Worm (Caenorhabditis elegans) whole organism, late embryonic: Measurements from ENCODE around the gene abcf-1.

Experiments
- ceh-14 ChIP-seq: sonication (generic microtip); optimal IDR thresholded peaks from 2 replicates; lab custom pipeline; 2016; ENCODE audit warnings: missing genotype, missing genetic modification characterization, missing compliant biosample characterization
- ceh-24 ChIP-seq: sonication (generic microtip); optimal IDR thresholded peaks from 2 replicates; lab custom pipeline; 2016; ENCODE audit warnings: mild to moderate bottlenecking, missing genetic modification characterization, missing compliant biosample characterization
- ceh-6 ChIP-seq: fragments of 200-800 bp; sonication (Bioruptor generic); optimal IDR thresholded peaks from 2 replicates; lab custom pipeline; 2018; ENCODE audit warnings: mild to moderate bottlenecking, missing genetic modification characterization, missing compliant biosample characterization
- elt-2 ChIP-seq: sonication (generic microtip); optimal IDR thresholded peaks from 2 replicates; lab custom pipeline; 2016; ENCODE audit warnings: missing genetic modification reagents, missing genetic modification characterization, missing compliant biosample characterization
- hlh-6 ChIP-seq: sonication (generic microtip); optimal IDR thresholded peaks from 2 replicates; lab custom pipeline; 2016; ENCODE audit warnings: missing genotype, missing genetic modification characterization, missing compliant biosample characterization
- lim-6 ChIP-seq: sonication (generic microtip); optimal IDR thresholded peaks from 2 replicates; lab custom pipeline; 2016; ENCODE audit warnings: missing genetic modification characterization, missing compliant biosample characterization
- nfya-1 ChIP-seq: sonication (generic microtip); optimal IDR thresholded peaks from 2 replicates; lab custom pipeline; 2017; ENCODE audit warnings: missing genetic modification characterization, mild to moderate bottlenecking, missing compliant biosample characterization, antibody characterized with exemption, moderate library complexity
- pax-1 ChIP-seq: fragments of 150-350 bp; optimal IDR thresholded peaks from 2 replicates; lab custom pipeline; 2014; ENCODE audit warnings: missing biosample characterization, missing genetic modification characterization
- pha-4 ChIP-seq: fragments of 150-350 bp; optimal IDR thresholded peaks from 2 replicates; lab custom pipeline; 2018; ENCODE audit warnings: missing biosample characterization, missing genetic modification reagents, missing genetic modification characterization
- pqm-1 ChIP-seq: sonication (generic microtip); optimal IDR thresholded peaks from 2 replicates; lab custom pipeline; 2016; ENCODE audit warnings: missing genetic modification characterization, missing compliant biosample characterization
- sox-2 ChIP-seq: fragments of 200-800 bp; sonication (Bioruptor generic); IDR thresholded peaks from 2 replicates; pipeline ENCODE4 v1.3.6; 2022; ENCODE audit warnings: missing genetic modification reagents, missing genetic modification characterization, missing compliant biosample characterization
- sox-4 ChIP-seq: sonication (generic microtip); optimal IDR thresholded peaks from 2 replicates; lab custom pipeline; 2017; ENCODE audit warnings: mild to moderate bottlenecking, missing genetic modification characterization, inconsistent platforms, missing compliant biosample characterization
- tbx-2 ChIP-seq: sonication (generic microtip); optimal IDR thresholded peaks from 2 replicates; lab custom pipeline; 2016; ENCODE audit warnings: missing genetic modification characterization, missing compliant biosample characterization
- tbx-7 ChIP-seq: sonication (generic microtip); optimal IDR thresholded peaks from 2 replicates; lab custom pipeline; 2016; ENCODE audit warnings: missing genotype, missing genetic modification characterization, missing compliant biosample characterization

- TF ChIP-seq lim-6 (tag; lab: Kevin White, UChicago) (no peak), nfya-1 (no peak), ceh-14 (tag; lab: Kevin White, UChicago) (no peak), tbx-2 (tag; lab: Kevin White, UChicago) (no peak), tbx-7 (no peak), sox-4 (tag; lab: Kevin White, UChicago) (no peak), pax-1 (tag; lab: Kevin White, UChicago) (no peak), ceh-6 (GFP tag; lab: Kevin White, UChicago) (no peak), pqm-1 (tag; lab: Kevin White, UChicago) (no peak), elt-2 (tag; lab: Kevin White, UChicago) (peak; percentile 62), ceh-24 (no peak), hlh-6 (tag; lab: Kevin White, UChicago) (no peak), sox-2 (GFP tag; lab: Robert Waterston, UW) (no peak), pha-4 (tag; lab: Kevin White, UChicago) (no peak)
These were observed 29.5 kb downstream of the abcf-1 start, which contains the start of the genes dhs-21 and xbx-9 for ce11 chrV:12733465-12734248.
